Worm (Caenorhabditis elegans) whole organism, mixed stage, embryonic: ENCODE results near the gene spl-3.

Experiments used
- mab-5 ChIP-seq: fragments of 150-350 bp; optimal IDR thresholded peaks from 2 replicates; lab custom pipeline; 2014; ENCODE audit warnings: missing biosample characterization, missing genetic modification characterization
- nhr-237 ChIP-seq: fragments of 150-350 bp; optimal IDR thresholded peaks from 2 replicates; lab custom pipeline; 2014; ENCODE audit warnings: missing biosample characterization, missing genetic modification characterization

DNA sequence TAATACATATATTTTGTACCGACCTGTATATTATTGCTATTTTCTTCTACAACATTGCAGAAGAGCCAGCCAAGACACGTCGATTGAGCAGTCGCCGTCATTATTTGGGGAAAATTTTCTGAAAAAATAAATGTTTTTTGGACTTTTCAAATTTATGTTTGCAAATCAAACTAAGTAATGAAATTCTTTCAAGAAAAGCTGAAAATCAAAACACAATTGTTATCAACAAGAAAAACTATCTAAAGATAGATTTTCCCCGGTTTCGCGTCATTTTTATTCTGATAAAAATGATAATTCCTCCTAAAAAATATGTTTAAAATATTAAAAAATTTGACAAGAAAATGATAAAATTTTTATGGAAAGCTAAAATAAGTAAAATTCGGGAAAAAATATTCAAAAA lies 34.9 kb upstream of the spl-3 start, which contains the start of gene C50A2.3:
- TF ChIP-seq nhr-237 (tag; lab: Kevin White, UChicago) (no peak), mab-5 (tag; lab: Kevin White, UChicago) (no peak)
